Worm (Caenorhabditis elegans) whole organism, L2 larva: ENCODE results near the gene dpy-20.

Experiments
- F13H6.1 ChIP-seq: sonication (generic microtip); optimal IDR thresholded peaks from 2 replicates; lab custom pipeline; 2016; ENCODE audit warnings: missing genetic modification characterization, missing compliant biosample characterization
- R02D3.7 ChIP-seq: fragments of 150-350 bp; optimal IDR thresholded peaks from 2 replicates; lab custom pipeline; 2014; ENCODE audit warnings: missing biosample characterization, missing genetic modification characterization
- ceh-82 ChIP-seq: fragments of 150-350 bp; optimal IDR thresholded peaks from 2 replicates; lab custom pipeline; 2014; ENCODE audit warnings: missing biosample characterization, missing genetic modification characterization
- egl-27 ChIP-seq: sonication (generic microtip); optimal IDR thresholded peaks from 3 replicates; lab custom pipeline; 2017; ENCODE audit warnings: missing biosample characterization, missing genetic modification reagents, missing genetic modification characterization
- nhr-23 ChIP-seq: fragments of 150-350 bp; optimal IDR thresholded peaks from 2 replicates; lab custom pipeline; 2014; ENCODE audit warnings: missing biosample characterization, missing genetic modification reagents, missing genetic modification characterization
- nhr-237 ChIP-seq: fragments of 150-350 bp; optimal IDR thresholded peaks from 2 replicates; lab custom pipeline; 2014; ENCODE audit warnings: missing biosample characterization, missing genetic modification characterization
- snpc-4 ChIP-seq: fragments of 150-350 bp; optimal IDR thresholded peaks from 2 replicates; lab custom pipeline; 2014; ENCODE audit warnings: missing biosample characterization, missing genetic modification characterization
- unc-62 ChIP-seq: fragments of 150-350 bp; optimal IDR thresholded peaks from 2 replicates; lab custom pipeline; 2014; ENCODE audit warnings: missing biosample characterization, missing genetic modification reagents, missing genetic modification characterization
- ztf-11 ChIP-seq: sonication (generic microtip); optimal IDR thresholded peaks from 2 replicates; lab custom pipeline; 2017; ENCODE audit warnings: missing biosample characterization, missing genetic modification characterization

DNA sequence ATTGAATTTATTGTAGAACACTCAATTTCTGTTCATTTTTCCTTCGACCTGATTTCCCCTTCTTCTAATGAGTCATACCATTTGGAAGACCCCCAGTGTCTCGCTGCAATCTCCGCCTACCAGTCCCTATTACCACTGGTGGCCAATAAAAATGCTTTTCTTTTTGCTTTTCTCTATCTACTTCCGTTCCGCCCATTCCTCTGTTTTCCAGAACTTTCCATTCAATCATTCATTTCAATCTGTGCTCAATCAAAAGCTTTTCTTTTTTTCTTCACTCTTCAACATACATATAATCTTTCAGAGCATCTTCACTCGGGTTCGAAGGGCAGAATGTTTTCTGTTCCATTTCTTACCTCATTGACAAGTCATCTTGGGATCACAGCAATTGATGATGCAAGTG, 27.1 kb downstream of the dpy-20 start, which contains the start of gene inx-8:
- TF ChIP-seq nhr-23 (tag; lab: Kevin White, UChicago) (no peak), nhr-237 (no peak), egl-27 (tag; lab: Kevin White, UChicago) (no peak), snpc-4 (tag; lab: Kevin White, UChicago) (no peak), ztf-11 (tag; lab: Kevin White, UChicago) (no peak), R02D3.7 (tag; lab: Kevin White, UChicago) (no peak), ceh-82 (tag; lab: Kevin White, UChicago) (no peak), F13H6.1 (no peak), unc-62 (GFP tag; lab: Kevin White, UChicago) (no peak)
